Worm (Caenorhabditis elegans): ENCODE data around the gene nipi-4.
A peak's percentile ranks its signal among the peaks of the same experiment; 100 is the strongest.

Gene nipi-4

DNA sequence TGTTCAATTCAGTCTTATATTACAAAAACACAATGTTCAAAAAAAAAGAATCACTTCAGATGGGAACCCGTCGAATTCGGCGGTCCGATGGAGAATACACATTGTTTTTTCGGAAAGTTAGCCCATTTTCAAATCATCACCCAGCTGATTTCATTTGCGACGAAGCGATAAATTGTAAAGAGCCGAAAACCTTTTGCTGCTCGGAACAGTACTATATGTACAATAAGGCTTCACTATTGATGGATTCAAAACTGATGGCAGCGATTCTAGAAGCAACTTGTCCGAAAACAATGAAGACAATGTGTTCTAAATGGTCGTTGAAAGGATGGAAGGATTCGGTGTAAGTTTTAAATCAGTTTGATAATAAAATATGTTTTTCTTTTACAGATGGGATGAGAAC is 12.7 kb downstream of the nipi-4 start, which contains the start of gene C37C3.1:
Gene C37C3.1, plus strand, starts transcription at position 33 of the 400 bp plus-strand sequence.
- no peak for TF ChIP-seq R02D3.7 (tag; optimal IDR thresholded peaks at IDR 0.05)
- no peak for TF ChIP-seq ztf-7 (tag; optimal IDR thresholded peaks at IDR 0.05)
- TF ChIP-seq spr-3 (GFP tag; optimal IDR thresholded peaks at IDR 0.05), result peak; percentile 13
- peak in 1 of 2 experiments; percentile 59 for TF ChIP-seq lsy-2 (tag; optimal IDR thresholded peaks at IDR 0.05)
- TF ChIP-seq php-3 (GFP tag; IDR thresholded peaks at IDR 0.05), result no peak
- TF ChIP-seq dve-1 (tag; optimal IDR thresholded peaks at IDR 0.05; ENCODE audit: insufficient read depth), result peak; percentile 14
- 0 out of 2 replicates have a peak, but pooled peaks have one; percentile 47 for TF ChIP-seq zfp-3 (GFP tag; conservative IDR thresholded peaks at IDR 0.05)
- TF ChIP-seq sdz-12 (GFP tag; optimal IDR thresholded peaks at IDR 0.05), result no peak
- TF ChIP-seq F49E8.2 (tag; optimal IDR thresholded peaks at IDR 0.05; ENCODE audit: borderline replicate concordance), result peak; percentile 17
- 0 out of 2 replicates have a peak, but pooled peaks have one; percentile 49 for TF ChIP-seq ctbp-1 (GFP tag; IDR thresholded peaks at IDR 0.05)
- no peak for TF ChIP-seq dpl-1 (GFP tag; optimal IDR thresholded peaks at IDR 0.05)
- TF ChIP-seq unc-39 (tag; optimal IDR thresholded peaks at IDR 0.05), result no peak
- no peak for TF ChIP-seq Y48G9A.11 (GFP tag; IDR thresholded peaks at IDR 0.05)
- TF ChIP-seq ceh-28 (tag; optimal IDR thresholded peaks at IDR 0.05), result no peak
- TF ChIP-seq dmd-8 (GFP tag; IDR thresholded peaks at IDR 0.05), result 0 out of 2 replicates have a peak, but pooled peaks have one; percentile 24
- TF ChIP-seq nhr-6 (tag; optimal IDR thresholded peaks at IDR 0.05), result no peak
- TF ChIP-seq Y5F2A.4 (GFP tag; optimal IDR thresholded peaks at IDR 0.05), result peak; percentile 24
- TF ChIP-seq ama-1 (optimal IDR thresholded peaks at IDR 0.05), result peak; percentile 84
- TF ChIP-seq daf-8 (GFP tag; IDR thresholded peaks at IDR 0.05), result 0 out of 2 replicates have a peak, but pooled peaks have one; percentile 13
- no peak for TF ChIP-seq ceh-44 (GFP tag; IDR thresholded peaks at IDR 0.05)
- TF ChIP-seq nhr-25 (tag; optimal IDR thresholded peaks at IDR 0.05; ENCODE audit: borderline replicate concordance, insufficient read depth), result no peak
- peak; percentile 35 for TF ChIP-seq mep-1 (tag; optimal IDR thresholded peaks at IDR 0.05)
- peak; percentile 19 for TF ChIP-seq spr-1 (tag; optimal IDR thresholded peaks at IDR 0.05)
- TF ChIP-seq arid-1 (GFP tag; conservative IDR thresholded peaks at IDR 0.05), result peak; percentile 57; the same call in 1 of the 2 replicates
- no peak for TF ChIP-seq vab-7 (GFP tag; IDR thresholded peaks at IDR 0.05)
- peak; percentile 11 for TF ChIP-seq rbr-2 (tag; optimal IDR thresholded peaks at IDR 0.05)
- no peak for TF ChIP-seq ztf-11 (tag; optimal IDR thresholded peaks at IDR 0.05)
- TF ChIP-seq lin-13 (GFP tag; optimal IDR thresholded peaks at IDR 0.05), result peak; percentile 57
- peak; percentile 23; the same call in 1 of the 2 replicates for TF ChIP-seq snpc-1.2 (GFP tag; IDR thresholded peaks at IDR 0.05)
- TF ChIP-seq nhr-48 (tag; optimal IDR thresholded peaks at IDR 0.05), result peak; percentile 15
- peak; percentile 59 for TF ChIP-seq F10B5.3 (tag; optimal IDR thresholded peaks at IDR 0.05)
- peak; percentile 94 for TF ChIP-seq aha-1 (tag)
- TF ChIP-seq lin-38 (GFP tag; IDR thresholded peaks at IDR 0.05), result peak; percentile 57
- TF ChIP-seq T26A8.4 (GFP tag; IDR thresholded peaks at IDR 0.05), result peak; percentile 81
- no peak for TF ChIP-seq mdt-29 (GFP tag; IDR thresholded peaks at IDR 0.05)
- TF ChIP-seq nhr-28 (tag; optimal IDR thresholded peaks at IDR 0.05), result no peak
- no peak for TF ChIP-seq F26F4.8 (GFP tag; conservative IDR thresholded peaks at IDR 0.05)
- TF ChIP-seq dmd-6 (GFP tag; IDR thresholded peaks at IDR 0.05), result no peak
- no peak for TF ChIP-seq daf-12 (tag; optimal IDR thresholded peaks at IDR 0.05)
- TF ChIP-seq zag-1 (tag; optimal IDR thresholded peaks at IDR 0.05), result no peak
- TF ChIP-seq cey-2 (tag; optimal IDR thresholded peaks at IDR 0.05; ENCODE audit: borderline replicate concordance, insufficient read depth), result no peak
- TF ChIP-seq saeg-2 (GFP tag; IDR thresholded peaks at IDR 0.05), result no peak
- no peak for TF ChIP-seq attf-4 (tag; optimal IDR thresholded peaks at IDR 0.05)
- no peak for TF ChIP-seq pha-4 (GFP tag; IDR thresholded peaks at IDR 0.05)
- no peak for TF ChIP-seq pha-4 (tag; optimal IDR thresholded peaks at IDR 0.05)
- TF ChIP-seq nhr-102 (tag; optimal IDR thresholded peaks at IDR 0.05), result peak; percentile 69
